Fruit fly (Drosophila melanogaster) whole organism, embryonic: ENCODE data around the gene Hr38.
A peak's percentile ranks its signal among the peaks of the same experiment; 100 is the strongest.

Experiments
- Ada2b ChIP-seq: fragments of 200-800 bp; sonication (Bioruptor generic); IDR thresholded peaks from 2 replicates; pipeline ENCODE4 v1.3.6; 2022; ENCODE audit warnings: missing biosample characterization, missing genetic modification characterization
- Atf6 ChIP-seq: fragments of 200-800 bp; sonication (Bioruptor generic); IDR thresholded peaks from 2 replicates; pipeline ENCODE4 v1.3.6; 2022; ENCODE audit warnings: missing biosample characterization, missing genetic modification characterization
- Bteb2 ChIP-seq: fragments of 200-800 bp; sonication (Bioruptor generic); optimal IDR thresholded peaks from 2 replicates; lab custom pipeline; 2016; ENCODE audit warnings: missing biosample characterization, missing genetic modification characterization
- CG10462 ChIP-seq: fragments of 200-800 bp; sonication (Bioruptor generic); optimal IDR thresholded peaks from 2 replicates; lab custom pipeline; 2016; ENCODE audit warnings: missing biosample characterization, missing genetic modification characterization
- CG12236 ChIP-seq: fragments of 200-800 bp; sonication (Bioruptor generic); optimal IDR thresholded peaks from 2 replicates; lab custom pipeline; 2016; ENCODE audit warnings: missing biosample characterization, missing genetic modification characterization
- CG12769 ChIP-seq: fragments of 200-800 bp; sonication (Bioruptor generic); optimal IDR thresholded peaks from 2 replicates; lab custom pipeline; 2019; ENCODE audit warnings: missing biosample characterization, mild to moderate bottlenecking, missing genetic modification characterization, moderate library complexity
- CG13775 ChIP-seq: fragments of 200-800 bp; sonication (Bioruptor generic); optimal IDR thresholded peaks from 3 replicates; lab custom pipeline; 2017; ENCODE audit warnings: missing biosample characterization, mild to moderate bottlenecking, missing genetic modification characterization
- CG14050 ChIP-seq: fragments of 200-800 bp; sonication (Bioruptor generic); IDR thresholded peaks from 3 replicates; pipeline ENCODE4 v1.3.6; 2022; ENCODE audit warnings: missing biosample characterization, missing genetic modification characterization
- CG14667 ChIP-seq: fragments of 200-800 bp; sonication (Bioruptor generic); IDR thresholded peaks from 2 replicates; pipeline ENCODE4 v1.3.6; 2022; ENCODE audit warnings: missing biosample characterization, missing genetic modification characterization
- CG1603 ChIP-seq: fragments of 200-800 bp; sonication (Bioruptor generic); optimal IDR thresholded peaks from 2 replicates; lab custom pipeline; 2019; ENCODE audit warnings: missing biosample characterization, mild to moderate bottlenecking, missing genetic modification characterization, moderate library complexity
- CG17186 ChIP-seq: fragments of 200-800 bp; sonication (Bioruptor generic); optimal IDR thresholded peaks from 3 replicates; lab custom pipeline; 2017; ENCODE audit warnings: missing biosample characterization, missing genetic modification reagents, missing genetic modification characterization
- CG17568 ChIP-seq: fragments of 200-800 bp; sonication (Bioruptor generic); optimal IDR thresholded peaks from 2 replicates; lab custom pipeline; 2018; ENCODE audit warnings: missing biosample characterization, mild to moderate bottlenecking, missing genetic modification characterization, moderate library complexity
- CG17912 ChIP-seq: fragments of 200-800 bp; sonication (Bioruptor generic); optimal IDR thresholded peaks from 2 replicates; lab custom pipeline; 2018; ENCODE audit warnings: missing biosample characterization, mild to moderate bottlenecking, missing genetic modification characterization
- CG18599 ChIP-seq: fragments of 200-800 bp; sonication (Bioruptor generic); optimal IDR thresholded peaks from 3 replicates; lab custom pipeline; 2017; ENCODE audit warnings: missing biosample characterization, missing genetic modification characterization, mild to moderate bottlenecking, moderate library complexity, missing genetic modification reagents
- CG2129 ChIP-seq: fragments of 200-800 bp; sonication (Bioruptor generic); IDR thresholded peaks from 2 replicates; pipeline ENCODE4 v1.3.6; 2022; ENCODE audit warnings: missing biosample characterization, missing genetic modification characterization; ENCODE audit not compliant: partially characterized antibody
- CG2678 ChIP-seq: fragments of 200-800 bp; sonication (Bioruptor generic); optimal IDR thresholded peaks from 3 replicates; lab custom pipeline; 2019; ENCODE audit warnings: missing biosample characterization, mild to moderate bottlenecking, missing genetic modification characterization, moderate library complexity
- CG30403 ChIP-seq: fragments of 200-800 bp; sonication (Bioruptor generic); optimal IDR thresholded peaks from 3 replicates; lab custom pipeline; 2016; ENCODE audit warnings: missing biosample characterization, missing genetic modification characterization
- CG31224 ChIP-seq: fragments of 200-800 bp; sonication (Bioruptor generic); IDR thresholded peaks from 2 replicates; pipeline ENCODE4 v1.3.6; 2022; ENCODE audit warnings: missing biosample characterization, missing genetic modification characterization
- CG31388 ChIP-seq: fragments of 200-800 bp; sonication (Bioruptor generic); optimal IDR thresholded peaks from 2 replicates; lab custom pipeline; 2016; ENCODE audit warnings: missing biosample characterization, missing genetic modification characterization
- CG6654 ChIP-seq: fragments of 200-800 bp; sonication (Bioruptor generic); optimal IDR thresholded peaks from 2 replicates; lab custom pipeline; 2017; ENCODE audit warnings: missing biosample characterization, mild to moderate bottlenecking, missing genetic modification characterization
- CG8478 ChIP-seq: fragments of >200 bp; optimal IDR thresholded peaks from 2 replicates; lab custom pipeline; 2018
- CG9876 ChIP-seq: fragments of 200-800 bp; sonication (Bioruptor generic); optimal IDR thresholded peaks from 2 replicates; lab custom pipeline; 2016; ENCODE audit warnings: missing biosample characterization, missing genetic modification characterization
- Deaf1 ChIP-seq: fragments of 200-800 bp; optimal IDR thresholded peaks from 3 replicates; lab custom pipeline; 2019; ENCODE audit warnings: missing biosample characterization, mild to moderate bottlenecking, missing genetic modification characterization, moderate library complexity
- Doc3 ChIP-seq: fragments of 200-800 bp; sonication (Bioruptor generic); IDR thresholded peaks from 3 replicates; pipeline ENCODE4 v1.3.6; 2022; ENCODE audit warnings: missing biosample characterization, missing genetic modification characterization; ENCODE audit not compliant: partially characterized antibody
- Hmx ChIP-seq: fragments of 200-800 bp; sonication (Bioruptor generic); optimal IDR thresholded peaks from 2 replicates; lab custom pipeline; 2016; ENCODE audit warnings: missing biosample characterization, missing genetic modification characterization
- MTF-1 ChIP-seq: fragments of 200-800 bp; sonication (Bioruptor generic); optimal IDR thresholded peaks from 2 replicates; lab custom pipeline; 2018; ENCODE audit warnings: missing biosample characterization, mild to moderate bottlenecking, missing genetic modification characterization, borderline replicate concordance
- Nf-YA ChIP-seq: fragments of 200-800 bp; sonication (Bioruptor generic); IDR thresholded peaks from 2 replicates; pipeline ENCODE4 v1.3.6; 2022; ENCODE audit warnings: missing biosample characterization, missing genetic modification characterization
- Ptx1 ChIP-seq: fragments of 200-800 bp; sonication (Bioruptor generic); IDR thresholded peaks from 2 replicates; pipeline ENCODE4 v1.3.6; 2022; ENCODE audit warnings: missing biosample characterization, missing genetic modification characterization
- Sry-δ ChIP-seq: fragments of 200-800 bp; sonication (Bioruptor generic); optimal IDR thresholded peaks from 2 replicates; lab custom pipeline; 2016; ENCODE audit warnings: missing biosample characterization, missing genetic modification characterization
- Xbp1 ChIP-seq: fragments of 200-800 bp; sonication (Bioruptor generic); optimal IDR thresholded peaks from 3 replicates; lab custom pipeline; 2016; ENCODE audit warnings: missing biosample characterization, mild to moderate bottlenecking, missing genetic modification characterization
- ase ChIP-seq: fragments of 200-800 bp; sonication (Bioruptor generic); IDR thresholded peaks from 3 replicates; pipeline ENCODE4 v1.3.6; 2022; ENCODE audit warnings: missing biosample characterization, missing genetic modification characterization
- caup ChIP-seq: fragments of 200-800 bp; sonication (Bioruptor generic); optimal IDR thresholded peaks from 3 replicates; lab custom pipeline; 2017; ENCODE audit warnings: missing biosample characterization, mild to moderate bottlenecking, missing genetic modification characterization, moderate library complexity; ENCODE audit not compliant: severe bottlenecking
- crp ChIP-seq, 2 experiments: fragments of 200-800 bp; sonication (Bioruptor generic); optimal IDR thresholded peaks; 2 replicates in 1 of 2; 3 replicates in 1 of 2; lab custom pipeline; 2017; ENCODE audit warnings: missing biosample characterization in 2 of 2, missing genetic modification characterization in 2 of 2, mild to moderate bottlenecking in 1 of 2, moderate library complexity in 1 of 2
- cwo ChIP-seq: fragments of 200-800 bp; sonication (Bioruptor generic); optimal IDR thresholded peaks from 3 replicates; lab custom pipeline; 2017; ENCODE audit warnings: missing biosample characterization, missing genetic modification characterization, mild to moderate bottlenecking, moderate library complexity, missing genetic modification reagents
- da ChIP-seq: fragments of 200-800 bp; sonication (Bioruptor generic); optimal IDR thresholded peaks from 2 replicates; lab custom pipeline; 2016; ENCODE audit warnings: missing biosample characterization, missing genetic modification characterization
- disco-r ChIP-seq: fragments of 200-800 bp; sonication (Bioruptor generic); optimal IDR thresholded peaks from 2 replicates; lab custom pipeline; 2016; ENCODE audit warnings: missing biosample characterization, missing genetic modification characterization
- fd64A ChIP-seq: fragments of 200-800 bp; sonication (Bioruptor generic); optimal IDR thresholded peaks from 3 replicates; lab custom pipeline; 2018; ENCODE audit warnings: missing biosample characterization, mild to moderate bottlenecking, missing genetic modification characterization
- gcm2 ChIP-seq: fragments of 200-800 bp; sonication (Bioruptor generic); optimal IDR thresholded peaks from 2 replicates; lab custom pipeline; 2016; ENCODE audit warnings: missing biosample characterization, missing genetic modification characterization
- gem ChIP-seq: fragments of 200-800 bp; sonication (Bioruptor generic); optimal IDR thresholded peaks from 2 replicates; lab custom pipeline; 2019; ENCODE audit warnings: missing biosample characterization, mild to moderate bottlenecking, missing genetic modification characterization, moderate library complexity
- hkb ChIP-seq, 2 experiments: fragments of 200-800 bp in 1 of 2; fragments of >200 bp in 1 of 2; sonication (Bioruptor generic) in 1 of 2; IDR thresholded peaks in 1 of 2; optimal IDR thresholded peaks in 1 of 2; 2 replicates each; pipeline versions ENCODE4 v1.3.6 to Lab custom; 2017 to 2022; ENCODE audit warnings: missing biosample characterization in 1 of 2, missing genetic modification characterization in 1 of 2
- jing ChIP-seq: fragments of 200-800 bp; sonication (Bioruptor generic); optimal IDR thresholded peaks from 2 replicates; lab custom pipeline; 2018; ENCODE audit warnings: missing biosample characterization, mild to moderate bottlenecking, missing genetic modification characterization
- jumu ChIP-seq: fragments of 200-800 bp; sonication (Bioruptor generic); optimal IDR thresholded peaks from 3 replicates; lab custom pipeline; 2016; ENCODE audit warnings: missing biosample characterization, missing genetic modification characterization
- lilli ChIP-seq: fragments of 200-800 bp; sonication (Bioruptor generic); optimal IDR thresholded peaks from 3 replicates; lab custom pipeline; 2016; ENCODE audit warnings: missing biosample characterization, missing genetic modification characterization
- lov ChIP-seq, 2 experiments: fragments of 200-800 bp in 1 of 2; fragments of >200 bp in 1 of 2; sonication (Bioruptor generic) in 1 of 2; IDR thresholded peaks in 1 of 2; optimal IDR thresholded peaks in 1 of 2; 2 replicates in 1 of 2; 3 replicates in 1 of 2; pipeline versions ENCODE4 v1.3.6 to Lab custom; 2017 to 2022; ENCODE audit warnings: missing biosample characterization in 1 of 2, missing genetic modification characterization in 1 of 2
- mam ChIP-seq: fragments of 200-800 bp; sonication (Bioruptor generic); optimal IDR thresholded peaks from 3 replicates; lab custom pipeline; 2016; ENCODE audit warnings: missing biosample characterization, missing genetic modification characterization
- nau ChIP-seq: fragments of 200-800 bp; sonication (Bioruptor generic); optimal IDR thresholded peaks from 3 replicates; lab custom pipeline; 2017; ENCODE audit warnings: missing biosample characterization, mild to moderate bottlenecking, missing genetic modification characterization, missing genetic modification reagents
- prd ChIP-seq, 3 experiments: fragments of >200 bp in 2 of 3; fragments of 200-800 bp in 1 of 3; sonication (Bioruptor generic) in 1 of 3; optimal IDR thresholded peaks in 2 of 3; IDR thresholded peaks in 1 of 3; 2 replicates in 2 of 3; 3 replicates in 1 of 3; pipeline versions ENCODE4 v1.3.6 to Lab custom; 2017 to 2022; ENCODE audit warnings: missing biosample characterization in 1 of 3, missing genetic modification characterization in 1 of 3
- twi ChIP-seq: fragments of 200-800 bp; optimal IDR thresholded peaks from 2 replicates; lab custom pipeline; 2019; ENCODE audit warnings: missing biosample characterization, mild to moderate bottlenecking, missing genetic modification characterization, moderate library complexity

The Hr38 gene

dm6 chr2L:20700534-20701239 lies 13.7 kb downstream of the Hr38 start (continued):
- TF ChIP-seq jing = no peak
- no peak for TF ChIP-seq nau
- no peak for TF ChIP-seq CG12769 (tag; lab: Kevin White, UChicago)
- TF ChIP-seq Ada2b = no peak
- TF ChIP-seq CG18599 = peak; percentile 10
- no peak for TF ChIP-seq CG14050 (GFP tag; lab: Robert Waterston, UW)
- TF ChIP-seq Nf-YA = no peak
- no peak for TF ChIP-seq CG12236 (GFP tag; lab: Kevin White, UChicago)
- TF ChIP-seq mam (GFP tag; lab: Kevin White, UChicago) = no peak
- peak; percentile 60 for TF ChIP-seq gem (tag; lab: Kevin White, UChicago)
- 0 out of 2 replicates have a peak, but pooled peaks have one; percentile 12 for TF ChIP-seq Ptx1 (GFP tag; lab: Robert Waterston, UW)
- no peak for TF ChIP-seq CG10462 (GFP tag; lab: Kevin White, UChicago)
- no peak for TF ChIP-seq lov (optimal IDR thresholded peaks at IDR 0.05; lab: Kevin White, UChicago)
- no peak for TF ChIP-seq lov (GFP tag; IDR thresholded peaks at IDR 0.05; lab: Robert Waterston, UW)
- peak; percentile 43 for TF ChIP-seq Deaf1 (tag; lab: Kevin White, UChicago)
- no peak for TF ChIP-seq CG2129 (GFP tag; lab: Robert Waterston, UW)
- no peak for TF ChIP-seq Hmx (GFP tag; lab: Kevin White, UChicago)
- TF ChIP-seq jumu = no peak
- TF ChIP-seq fd64A (GFP tag; lab: Kevin White, UChicago) = no peak
- TF ChIP-seq CG9876 (GFP tag; lab: Kevin White, UChicago) = no peak
- no peak for TF ChIP-seq da (GFP tag; lab: Kevin White, UChicago)
- no peak for TF ChIP-seq Xbp1 (GFP tag; lab: Kevin White, UChicago)
- no peak for TF ChIP-seq prd (optimal IDR thresholded peaks at IDR 0.05; lab: Kevin White, UChicago)
- TF ChIP-seq prd (GFP tag; IDR thresholded peaks at IDR 0.05; lab: Robert Waterston, UW) = peak; percentile 34; the same call in 1 of the 3 replicates
- no peak for TF ChIP-seq CG31224 (GFP tag; lab: Robert Waterston, UW)
- no peak for TF ChIP-seq hkb (optimal IDR thresholded peaks at IDR 0.05; lab: Kevin White, UChicago)
- no peak for TF ChIP-seq hkb (GFP tag; IDR thresholded peaks at IDR 0.05; lab: Robert Waterston, UW)
- no peak for TF ChIP-seq Atf6 (GFP tag; lab: Robert Waterston, UW)
- no peak for TF ChIP-seq ase
- TF ChIP-seq CG30403 = no peak
- TF ChIP-seq CG13775 (GFP tag; lab: Kevin White, UChicago) = no peak
- TF ChIP-seq cwo = no peak
- no peak for TF ChIP-seq Sry-δ (GFP tag; lab: Kevin White, UChicago)
- no peak for TF ChIP-seq CG17912 (GFP tag; lab: Kevin White, UChicago)
- TF ChIP-seq CG14667 (GFP tag; lab: Robert Waterston, UW) = no peak
- TF ChIP-seq Doc3 (GFP tag; lab: Robert Waterston, UW) = no peak
- no peak for TF ChIP-seq CG17568 (GFP tag; lab: Kevin White, UChicago)
- no peak for TF ChIP-seq disco-r (GFP tag; lab: Kevin White, UChicago)
- TF ChIP-seq MTF-1 (GFP tag; lab: Kevin White, UChicago) = no peak
- TF ChIP-seq crp (GFP tag; optimal IDR thresholded peaks at IDR 0.05; lab: Kevin White, UChicago) = no peak
- TF ChIP-seq CG31388 (GFP tag; lab: Kevin White, UChicago) = no peak
- TF ChIP-seq CG6654 (GFP tag; lab: Kevin White, UChicago) = no peak
- no peak for TF ChIP-seq gcm2 (GFP tag; lab: Kevin White, UChicago)
- no peak for TF ChIP-seq caup
- no peak for TF ChIP-seq CG8478
- no peak for TF ChIP-seq Bteb2 (GFP tag; lab: Kevin White, UChicago)
- no peak for TF ChIP-seq CG17186 (GFP tag; lab: Kevin White, UChicago)
- no peak for TF ChIP-seq lilli
- no peak for TF ChIP-seq twi (tag; lab: Kevin White, UChicago)
- no peak for TF ChIP-seq CG2678 (tag; lab: Kevin White, UChicago)
- no peak for TF ChIP-seq CG1603 (tag; lab: Kevin White, UChicago)
